Fruit fly (Drosophila melanogaster) whole organism, embryonic: ENCODE measurements around the gene CCT7.

ENCODE experiments used
- Atf3 ChIP-seq: fragments of 200-800 bp; sonication (Bioruptor generic); optimal IDR thresholded peaks from 3 replicates; lab custom pipeline; 2016; ENCODE audit warnings: missing biosample characterization, missing genetic modification characterization
- CG10979 ChIP-seq: fragments of 200-800 bp; sonication (Bioruptor generic); optimal IDR thresholded peaks from 2 replicates; lab custom pipeline; 2018; ENCODE audit warnings: missing biosample characterization, mild to moderate bottlenecking, missing genetic modification characterization, moderate library complexity
- CG11398 ChIP-seq: fragments of 200-800 bp; sonication (Bioruptor generic); optimal IDR thresholded peaks from 2 replicates; lab custom pipeline; 2016; ENCODE audit warnings: missing biosample characterization, missing genetic modification characterization
- CG11456 ChIP-seq: fragments of 200-800 bp; sonication (Bioruptor generic); IDR thresholded peaks from 3 replicates; pipeline ENCODE4 v1.3.6; 2022; ENCODE audit warnings: missing biosample characterization, missing genetic modification characterization
- CG12236 ChIP-seq: fragments of 200-800 bp; sonication (Bioruptor generic); optimal IDR thresholded peaks from 2 replicates; lab custom pipeline; 2016; ENCODE audit warnings: missing biosample characterization, missing genetic modification characterization
- CG1233 ChIP-seq: fragments of 200-800 bp; sonication (Bioruptor generic); optimal IDR thresholded peaks from 4 replicates; lab custom pipeline; 2018; ENCODE audit warnings: missing biosample characterization, mild to moderate bottlenecking, missing genetic modification characterization
- CG12744 ChIP-seq: fragments of 200-800 bp; sonication (Bioruptor generic); optimal IDR thresholded peaks from 2 replicates; lab custom pipeline; 2016; ENCODE audit warnings: missing biosample characterization, missing genetic modification characterization
- CG13296 ChIP-seq: fragments of 200-800 bp; sonication (Bioruptor generic); optimal IDR thresholded peaks from 3 replicates; lab custom pipeline; 2018; ENCODE audit warnings: missing biosample characterization, mild to moderate bottlenecking, missing genetic modification characterization
- CG16779 ChIP-seq: fragments of 200-800 bp; sonication (Bioruptor generic); IDR thresholded peaks from 2 replicates; pipeline ENCODE4 v1.3.6; 2022; ENCODE audit warnings: missing biosample characterization, missing genetic modification characterization
- CG32767 ChIP-seq: fragments of 200-800 bp; sonication (Bioruptor generic); IDR thresholded peaks from 2 replicates; pipeline ENCODE4 v1.3.6; 2022; ENCODE audit warnings: missing biosample characterization, missing genetic modification characterization
- CG33557 ChIP-seq: fragments of 200-800 bp; sonication (Bioruptor generic); optimal IDR thresholded peaks from 2 replicates; lab custom pipeline; 2019; ENCODE audit warnings: missing biosample characterization, mild to moderate bottlenecking, missing genetic modification characterization, moderate library complexity
- CG34224 ChIP-seq: fragments of 200-800 bp; sonication (Bioruptor generic); IDR thresholded peaks from 3 replicates; pipeline ENCODE4 v1.3.6; 2022; ENCODE audit warnings: missing biosample characterization, missing genetic modification characterization; ENCODE audit not compliant: partially characterized antibody
- CG4282 ChIP-seq: fragments of 200-800 bp; sonication (Bioruptor generic); optimal IDR thresholded peaks from 2 replicates; lab custom pipeline; 2016; ENCODE audit warnings: missing biosample characterization, missing genetic modification characterization
- CG6272 ChIP-seq: fragments of 200-800 bp; sonication (Bioruptor generic); IDR thresholded peaks from 2 replicates; pipeline ENCODE4 v1.3.6; 2022; ENCODE audit warnings: missing biosample characterization, missing genetic modification characterization
- CG7987 ChIP-seq: fragments of 200-800 bp; sonication (Bioruptor generic); optimal IDR thresholded peaks from 2 replicates; lab custom pipeline; 2018; ENCODE audit warnings: missing biosample characterization, mild to moderate bottlenecking, missing genetic modification characterization, moderate library complexity
- CG8281 ChIP-seq: fragments of 200-800 bp; sonication (Bioruptor generic); optimal IDR thresholded peaks from 2 replicates; lab custom pipeline; 2018; ENCODE audit warnings: missing biosample characterization, mild to moderate bottlenecking, missing genetic modification characterization, moderate library complexity
- CG9727 ChIP-seq: fragments of 200-800 bp; sonication (Bioruptor generic); optimal IDR thresholded peaks from 3 replicates; lab custom pipeline; 2017; ENCODE audit warnings: missing biosample characterization, mild to moderate bottlenecking, missing genetic modification characterization
- D ChIP-seq, 2 experiments: fragments of 200-800 bp in 1 of 2; fragments of >200 bp in 1 of 2; sonication (Bioruptor generic) in 1 of 2; optimal IDR thresholded peaks; 2 replicates in 1 of 2; 3 replicates in 1 of 2; lab custom pipeline; 2017; ENCODE audit warnings: mild to moderate bottlenecking in 1 of 2, missing biosample characterization in 1 of 2, missing genetic modification characterization in 1 of 2, missing genetic modification reagents in 1 of 2
- D19A ChIP-seq: fragments of 200-800 bp; optimal IDR thresholded peaks from 3 replicates; lab custom pipeline; 2019; ENCODE audit warnings: missing biosample characterization, mild to moderate bottlenecking, missing genetic modification characterization, moderate library complexity
- Dek ChIP-seq: fragments of 200-800 bp; sonication (Bioruptor generic); optimal IDR thresholded peaks from 3 replicates; lab custom pipeline; 2019; ENCODE audit warnings: missing biosample characterization, mild to moderate bottlenecking, missing genetic modification characterization, moderate library complexity
- ERR ChIP-seq: fragments of 200-800 bp; sonication (Bioruptor generic); optimal IDR thresholded peaks from 2 replicates; lab custom pipeline; 2016; ENCODE audit warnings: missing biosample characterization, missing genetic modification characterization
- HLHmδ ChIP-seq: fragments of 200-800 bp; sonication (Bioruptor generic); optimal IDR thresholded peaks from 2 replicates; lab custom pipeline; 2018; ENCODE audit warnings: missing biosample characterization, mild to moderate bottlenecking, missing genetic modification characterization, moderate library complexity
- HmgD ChIP-seq: fragments of 200-800 bp; sonication (Bioruptor generic); optimal IDR thresholded peaks from 3 replicates; lab custom pipeline; 2016; ENCODE audit warnings: missing biosample characterization, missing genetic modification characterization
- Hsf ChIP-seq: fragments of 200-800 bp; sonication (Bioruptor generic); optimal IDR thresholded peaks from 3 replicates; lab custom pipeline; 2016; ENCODE audit warnings: missing biosample characterization, missing genetic modification characterization
- MBD-R2 ChIP-seq: fragments of 200-800 bp; sonication (Bioruptor generic); IDR thresholded peaks from 2 replicates; pipeline ENCODE4 v1.3.6; 2022; ENCODE audit warnings: missing biosample characterization, missing genetic modification characterization
- Nf-YA ChIP-seq: fragments of 200-800 bp; sonication (Bioruptor generic); IDR thresholded peaks from 2 replicates; pipeline ENCODE4 v1.3.6; 2022; ENCODE audit warnings: missing biosample characterization, missing genetic modification characterization
- Oaz ChIP-seq: fragments of 200-800 bp; sonication (Bioruptor generic); IDR thresholded peaks from 2 replicates; pipeline ENCODE4 v1.3.6; 2022; ENCODE audit warnings: missing biosample characterization, missing genetic modification characterization
- Taf1 ChIP-seq: fragments of 200-800 bp; sonication (Bioruptor generic); IDR thresholded peaks from 2 replicates; pipeline ENCODE4 v1.3.6; 2022; ENCODE audit warnings: missing biosample characterization, missing genetic modification characterization
- ab ChIP-seq: fragments of 200-800 bp; sonication (Bioruptor generic); optimal IDR thresholded peaks from 2 replicates; lab custom pipeline; 2016; ENCODE audit warnings: missing biosample characterization, missing genetic modification characterization
- abd-A ChIP-seq: fragments of 200-800 bp; sonication (Bioruptor generic); optimal IDR thresholded peaks from 3 replicates; lab custom pipeline; 2019; ENCODE audit warnings: missing biosample characterization, mild to moderate bottlenecking, missing genetic modification characterization, moderate library complexity
- ac ChIP-seq: fragments of 200-800 bp; sonication (Bioruptor generic); optimal IDR thresholded peaks from 3 replicates; lab custom pipeline; 2017; ENCODE audit warnings: missing biosample characterization, mild to moderate bottlenecking, missing genetic modification characterization
- chif ChIP-seq, 2 experiments: fragments of 200-800 bp; sonication (Bioruptor generic); optimal IDR thresholded peaks; 3 replicates each; lab custom pipeline; 2016; ENCODE audit warnings: missing biosample characterization in 2 of 2, missing genetic modification characterization in 2 of 2
- crc ChIP-seq: fragments of 200-800 bp; sonication (Bioruptor generic); optimal IDR thresholded peaks from 2 replicates; lab custom pipeline; 2016; ENCODE audit warnings: missing biosample characterization, missing genetic modification characterization
- dmrt99B ChIP-seq: fragments of 200-800 bp; sonication (Bioruptor generic); optimal IDR thresholded peaks from 2 replicates; lab custom pipeline; 2018; ENCODE audit warnings: missing biosample characterization, mild to moderate bottlenecking, missing genetic modification characterization, moderate library complexity
- eve ChIP-seq, 2 experiments: fragments of >200 bp; optimal IDR thresholded peaks; 2 replicates each; lab custom pipeline; 2017; ENCODE audit warnings: missing biosample characterization in 2 of 2, missing genetic modification characterization in 2 of 2
- exex ChIP-seq: fragments of 200-800 bp; sonication (Bioruptor generic); optimal IDR thresholded peaks from 4 replicates; lab custom pipeline; 2018; ENCODE audit warnings: missing biosample characterization, mild to moderate bottlenecking, missing genetic modification characterization, moderate library complexity
- gem ChIP-seq: fragments of 200-800 bp; sonication (Bioruptor generic); optimal IDR thresholded peaks from 2 replicates; lab custom pipeline; 2019; ENCODE audit warnings: missing biosample characterization, mild to moderate bottlenecking, missing genetic modification characterization, moderate library complexity
- hb ChIP-seq: fragments of 200-800 bp; sonication (Bioruptor generic); IDR thresholded peaks from 3 replicates; pipeline ENCODE4 v1.3.6; 2022; ENCODE audit warnings: missing biosample characterization, missing genetic modification characterization; ENCODE audit not compliant: partially characterized antibody
- hkb ChIP-seq, 2 experiments: fragments of 200-800 bp in 1 of 2; fragments of >200 bp in 1 of 2; sonication (Bioruptor generic) in 1 of 2; IDR thresholded peaks in 1 of 2; optimal IDR thresholded peaks in 1 of 2; 2 replicates each; pipeline versions ENCODE4 v1.3.6 to Lab custom; 2017 to 2022; ENCODE audit warnings: missing biosample characterization in 1 of 2, missing genetic modification characterization in 1 of 2
- insv ChIP-seq, 2 experiments: fragments of 200-800 bp; sonication (Bioruptor generic); optimal IDR thresholded peaks; 3 replicates each; lab custom pipeline; 2016 to 2018; ENCODE audit warnings: missing biosample characterization in 2 of 2, missing genetic modification characterization in 2 of 2
- inv ChIP-seq: fragments of 200-800 bp; sonication (Bioruptor generic); IDR thresholded peaks from 2 replicates; pipeline ENCODE4 v1.3.6; 2022; ENCODE audit warnings: missing biosample characterization, missing genetic modification characterization; ENCODE audit not compliant: partially characterized antibody
- odd ChIP-seq: fragments of 200-800 bp; sonication (Bioruptor generic); optimal IDR thresholded peaks from 2 replicates; lab custom pipeline; 2017; ENCODE audit warnings: missing biosample characterization, mild to moderate bottlenecking, missing genetic modification characterization
- pum ChIP-seq: fragments of 200-800 bp; sonication (Bioruptor generic); optimal IDR thresholded peaks from 2 replicates; lab custom pipeline; 2016; ENCODE audit warnings: missing biosample characterization, missing genetic modification characterization
- rib ChIP-seq: fragments of 200-800 bp; sonication (Bioruptor generic); IDR thresholded peaks from 2 replicates; pipeline ENCODE4 v1.3.6; 2022; ENCODE audit warnings: missing biosample characterization, missing genetic modification characterization
- ro ChIP-seq: fragments of 200-800 bp; sonication (Bioruptor generic); IDR thresholded peaks from 2 replicates; pipeline ENCODE4 v1.3.6; 2022; ENCODE audit warnings: missing biosample characterization, missing genetic modification characterization
- schlank ChIP-seq: fragments of 200-800 bp; sonication (Bioruptor generic); optimal IDR thresholded peaks from 2 replicates; lab custom pipeline; 2018; ENCODE audit warnings: missing biosample characterization, mild to moderate bottlenecking, missing genetic modification characterization
- sens ChIP-seq: fragments of 200-800 bp; sonication (Bioruptor generic); peaks from one replicate; lab custom pipeline; 2016; ENCODE audit warnings: missing biosample characterization, missing genetic modification characterization
- ttk ChIP-seq: fragments of 200-800 bp; sonication (Bioruptor generic); IDR thresholded peaks from 2 replicates; pipeline ENCODE4 v2.1.2; 2022; ENCODE audit warnings: missing biosample characterization, missing genetic modification characterization
- yki ChIP-seq: fragments of >200 bp; optimal IDR thresholded peaks from 3 replicates; lab custom pipeline; 2018
- zfh1 ChIP-seq: fragments of 200-800 bp; sonication (Bioruptor generic); IDR thresholded peaks from 3 replicates; pipeline ENCODE4 v1.3.6; 2022; ENCODE audit warnings: missing biosample characterization, missing genetic modification characterization

CCT7 gene

dm6 chr3R:8820428-8820912 lies 19.1 kb downstream of the CCT7 start, which contains the start of gene aqz (continued):
- no peak for TF ChIP-seq odd
- TF ChIP-seq CG1233 (GFP tag; lab: Kevin White, UChicago), result peak; percentile 68
- TF ChIP-seq HLHmδ, result peak; percentile 81
- peak; percentile 70 for TF ChIP-seq CG7987 (GFP tag; lab: Kevin White, UChicago)
- TF ChIP-seq Oaz (GFP tag; lab: Robert Waterston, UW), result no peak
- peak; percentile 81 for TF ChIP-seq HmgD (GFP tag; lab: Kevin White, UChicago)
- peak; percentile 45 for TF ChIP-seq Hsf (GFP tag; lab: Kevin White, UChicago)
- TF ChIP-seq CG6272, result peak; percentile 39; the same call in 1 of the 2 replicates
- no peak for TF ChIP-seq CG4282 (GFP tag; lab: Kevin White, UChicago)
- TF ChIP-seq insv (GFP tag; optimal IDR thresholded peaks at IDR 0.05; lab: Kevin White, UChicago), result peak in 1 of 2 experiments; percentile 64
- peak; percentile 66 for TF ChIP-seq exex (tag; lab: Kevin White, UChicago)
- no peak for TF ChIP-seq dmrt99B (tag; lab: Kevin White, UChicago)
- peak; percentile 73 for TF ChIP-seq ERR (GFP tag; lab: Kevin White, UChicago)
- TF ChIP-seq CG33557 (GFP tag; lab: Kevin White, UChicago), result peak; percentile 58
- TF ChIP-seq CG34224 (GFP tag; lab: Robert Waterston, UW), result peak; percentile 17; the same call in 1 of the 3 replicates
- peak; percentile 41 for TF ChIP-seq CG9727
- TF ChIP-seq CG11398 (GFP tag; lab: Kevin White, UChicago), result peak; percentile 53
- TF ChIP-seq ttk (GFP tag; lab: Robert Waterston, UW), result peak; percentile 57; the same call in 1 of the 2 replicates
- peak; percentile 46 for TF ChIP-seq CG12744
- TF ChIP-seq D19A (tag; lab: Kevin White, UChicago), result peak; percentile 64
- TF ChIP-seq schlank, result peak; percentile 37
- no peak for TF ChIP-seq abd-A (tag; lab: Kevin White, UChicago)
- TF ChIP-seq CG10979, result peak; percentile 37
- TF ChIP-seq crc (GFP tag; lab: Kevin White, UChicago), result no peak
- peak; percentile 72 for TF ChIP-seq Dek (tag; lab: Kevin White, UChicago)
- TF ChIP-seq zfh1 (GFP tag; lab: Robert Waterston, UW), result peak; percentile 72; the same call in 2 of the 3 replicates
- no peak for TF ChIP-seq eve (GFP tag; optimal IDR thresholded peaks at IDR 0.05; lab: Kevin White, UChicago)
- TF ChIP-seq hb (GFP tag; lab: Robert Waterston, UW), result no peak
- peak; percentile 38 for TF ChIP-seq gem (tag; lab: Kevin White, UChicago)
- TF ChIP-seq hkb (optimal IDR thresholded peaks at IDR 0.05; lab: Kevin White, UChicago), result peak; percentile 27
- TF ChIP-seq hkb (GFP tag; IDR thresholded peaks at IDR 0.05; lab: Robert Waterston, UW), result peak; percentile 63
- peak; percentile 21 for TF ChIP-seq CG12236 (GFP tag; lab: Kevin White, UChicago)
- peak; percentile 44; the same call in 1 of the 2 replicates for TF ChIP-seq inv (GFP tag; lab: Robert Waterston, UW)
- no peak for TF ChIP-seq yki (lab: Kevin White, UChicago)
- TF ChIP-seq sens (GFP tag; lab: Kevin White, UChicago), result peak; percentile 91
- peak; percentile 31 for TF ChIP-seq pum
- no peak for TF ChIP-seq CG8281 (tag; lab: Kevin White, UChicago)
- peak; percentile 84 for TF ChIP-seq CG11456 (GFP tag; lab: Robert Waterston, UW)
- peak; percentile 83 for TF ChIP-seq rib (GFP tag; lab: Robert Waterston, UW)
- peak; percentile 69 for TF ChIP-seq MBD-R2 (GFP tag; lab: Robert Waterston, UW)
- TF ChIP-seq Nf-YA, result peak; percentile 24; the same call in 1 of the 2 replicates
- TF ChIP-seq D (optimal IDR thresholded peaks at IDR 0.05; lab: Kevin White, UChicago), result no peak
- TF ChIP-seq D (GFP tag; optimal IDR thresholded peaks at IDR 0.05; lab: Kevin White, UChicago), result peak; percentile 4
- peak; percentile 98 for TF ChIP-seq CG32767 (GFP tag; lab: Robert Waterston, UW)
- peak; percentile 49; the same call in 1 of the 2 replicates for TF ChIP-seq CG16779
- TF ChIP-seq CG13296 (GFP tag; lab: Kevin White, UChicago), result peak; percentile 69
- TF ChIP-seq Taf1 (GFP tag; lab: Robert Waterston, UW), result no peak
- TF ChIP-seq Atf3 (GFP tag; lab: Kevin White, UChicago), result peak; percentile 78
- TF ChIP-seq ro, result no peak
- no peak for TF ChIP-seq ac (GFP tag; lab: Kevin White, UChicago)
- TF ChIP-seq ab, result no peak
- peak; percentile 46 to 69 for TF ChIP-seq chif (GFP tag; optimal IDR thresholded peaks at IDR 0.05; lab: Kevin White, UChicago)
